Fruit fly (Drosophila melanogaster) whole organism, prepupa: ENCODE results near the gene Rap1.

Experiments used
- CG10631 ChIP-seq: fragments of 200-800 bp; sonication (Bioruptor generic); optimal IDR thresholded peaks from 2 replicates; lab custom pipeline; 2016; ENCODE audit warnings: missing biosample characterization, missing genetic modification characterization
- CG11762 ChIP-seq: fragments of 200-800 bp; sonication (Bioruptor generic); optimal IDR thresholded peaks from 3 replicates; lab custom pipeline; 2016; ENCODE audit warnings: missing biosample characterization, missing genetic modification characterization; ENCODE audit not compliant: insufficient read depth
- CG11902 ChIP-seq: fragments of 200-800 bp; sonication (Bioruptor generic); optimal IDR thresholded peaks from 3 replicates; lab custom pipeline; 2016; ENCODE audit warnings: missing biosample characterization, missing genetic modification characterization
- CG15336 ChIP-seq: fragments of 200-800 bp; sonication (Bioruptor generic); IDR thresholded peaks from 2 replicates; pipeline ENCODE4 v1.3.6; 2022; ENCODE audit warnings: missing biosample characterization, missing genetic modification characterization
- CG1621 ChIP-seq: fragments of 200-800 bp; sonication (Bioruptor generic); optimal IDR thresholded peaks from 3 replicates; lab custom pipeline; 2018; ENCODE audit warnings: missing biosample characterization, mild to moderate bottlenecking, missing genetic modification characterization
- CG16779 ChIP-seq: fragments of 200-800 bp; sonication (Bioruptor generic); optimal IDR thresholded peaks from 3 replicates; lab custom pipeline; 2017; ENCODE audit warnings: missing biosample characterization, mild to moderate bottlenecking, missing genetic modification characterization
- CG3032 ChIP-seq: fragments of 200-800 bp; optimal IDR thresholded peaks from 2 replicates; lab custom pipeline; 2019; ENCODE audit warnings: missing biosample characterization, mild to moderate bottlenecking, missing genetic modification characterization, moderate library complexity
- CG32006 ChIP-seq: fragments of 200-800 bp; sonication (Bioruptor generic); optimal IDR thresholded peaks from 3 replicates; lab custom pipeline; 2017; ENCODE audit warnings: missing biosample characterization, mild to moderate bottlenecking, missing genetic modification characterization
- CG3919 ChIP-seq: fragments of 200-800 bp; sonication (Bioruptor generic); optimal IDR thresholded peaks from 3 replicates; lab custom pipeline; 2016; ENCODE audit warnings: missing biosample characterization, missing genetic modification characterization
- CG6276 ChIP-seq: fragments of 200-800 bp; sonication (Bioruptor generic); optimal IDR thresholded peaks from 2 replicates; lab custom pipeline; 2017; ENCODE audit warnings: missing biosample characterization, mild to moderate bottlenecking, missing genetic modification characterization
- CG6792 ChIP-seq: fragments of 200-800 bp; sonication (Bioruptor generic); optimal IDR thresholded peaks from 3 replicates; lab custom pipeline; 2016; ENCODE audit warnings: missing biosample characterization, missing genetic modification characterization
- CG6808 ChIP-seq: fragments of 200-800 bp; sonication (Bioruptor generic); optimal IDR thresholded peaks from 3 replicates; lab custom pipeline; 2017; ENCODE audit warnings: missing biosample characterization, missing genetic modification characterization, mild to moderate bottlenecking, moderate library complexity, missing genetic modification reagents
- CG6854 ChIP-seq: fragments of 200-800 bp; sonication (Bioruptor generic); optimal IDR thresholded peaks from 2 replicates; lab custom pipeline; 2017; ENCODE audit warnings: missing biosample characterization, mild to moderate bottlenecking, missing genetic modification characterization
- CG8119 ChIP-seq: fragments of 200-800 bp; sonication (Bioruptor generic); IDR thresholded peaks from 3 replicates; pipeline ENCODE4 v1.3.6; 2022; ENCODE audit warnings: missing biosample characterization, missing genetic modification characterization
- CG8319 ChIP-seq: fragments of 200-800 bp; sonication (Bioruptor generic); optimal IDR thresholded peaks from 3 replicates; lab custom pipeline; 2016; ENCODE audit warnings: missing biosample characterization, missing genetic modification characterization
- CG8632 ChIP-seq: fragments of 200-800 bp; sonication (Bioruptor generic); optimal IDR thresholded peaks from 3 replicates; lab custom pipeline; 2016; ENCODE audit warnings: missing biosample characterization, missing genetic modification characterization
- CG9139 ChIP-seq: fragments of 200-800 bp; sonication (Bioruptor generic); optimal IDR thresholded peaks from 3 replicates; lab custom pipeline; 2017; ENCODE audit warnings: missing biosample characterization, mild to moderate bottlenecking, missing genetic modification characterization
- Eip75B ChIP-seq: fragments of 200-800 bp; sonication (Bioruptor generic); optimal IDR thresholded peaks from 3 replicates; lab custom pipeline; 2016; ENCODE audit warnings: missing biosample characterization, missing genetic modification characterization
- Eip78C ChIP-seq: fragments of 200-800 bp; sonication (Bioruptor generic); peaks from one replicate; lab custom pipeline; 2016; ENCODE audit warnings: missing biosample characterization, missing genetic modification characterization
- Eip93F ChIP-seq: fragments of 200-800 bp; sonication (Bioruptor generic); optimal IDR thresholded peaks from 2 replicates; lab custom pipeline; 2016; ENCODE audit warnings: missing biosample characterization, mild to moderate bottlenecking, missing genetic modification characterization
- Gug ChIP-seq: fragments of 200-800 bp; sonication (Bioruptor generic); IDR thresholded peaks from 2 replicates; pipeline ENCODE4 v1.3.6; 2022; ENCODE audit warnings: missing biosample characterization, missing genetic modification characterization
- Hr38 ChIP-seq: sonication (Bioruptor generic); optimal IDR thresholded peaks from 2 replicates; lab custom pipeline; 2016; ENCODE audit warnings: missing biosample characterization, missing genetic modification characterization
- Hr39 ChIP-seq: fragments of 200-800 bp; sonication (Bioruptor generic); optimal IDR thresholded peaks from 2 replicates; lab custom pipeline; 2016; ENCODE audit warnings: missing biosample characterization, missing genetic modification characterization
- Hr4 ChIP-seq: fragments of 200-800 bp; sonication (Bioruptor generic); optimal IDR thresholded peaks from 3 replicates; lab custom pipeline; 2016; ENCODE audit warnings: missing biosample characterization, missing genetic modification characterization
- Lpt ChIP-seq: fragments of 200-800 bp; sonication (Bioruptor generic); optimal IDR thresholded peaks from 3 replicates; lab custom pipeline; 2016; ENCODE audit warnings: missing biosample characterization, missing genetic modification characterization
- Met ChIP-seq: fragments of 200-800 bp; sonication (Bioruptor generic); optimal IDR thresholded peaks from 3 replicates; lab custom pipeline; 2016; ENCODE audit warnings: missing biosample characterization, missing genetic modification characterization
- OdsH ChIP-seq: fragments of 200-800 bp; sonication (Bioruptor generic); optimal IDR thresholded peaks from 3 replicates; lab custom pipeline; 2016; ENCODE audit warnings: missing biosample characterization, missing genetic modification characterization
- Smox ChIP-seq: fragments of 200-800 bp; sonication (Bioruptor generic); optimal IDR thresholded peaks from 3 replicates; lab custom pipeline; 2016; ENCODE audit warnings: missing biosample characterization, missing genetic modification characterization
- Sox102F ChIP-seq: fragments of 200-800 bp; sonication (Bioruptor generic); optimal IDR thresholded peaks from 2 replicates; lab custom pipeline; 2016; ENCODE audit warnings: missing biosample characterization, mild to moderate bottlenecking, missing genetic modification characterization
- Sox14 ChIP-seq: fragments of 200-800 bp; sonication (Bioruptor generic); optimal IDR thresholded peaks from 3 replicates; lab custom pipeline; 2016; ENCODE audit warnings: missing biosample characterization, missing genetic modification characterization
- Sox15 ChIP-seq: fragments of 200-800 bp; sonication (Bioruptor generic); optimal IDR thresholded peaks from 3 replicates; lab custom pipeline; 2016; ENCODE audit warnings: missing biosample characterization, missing genetic modification characterization
- acj6 ChIP-seq: fragments of 200-800 bp; sonication (Bioruptor generic); optimal IDR thresholded peaks from 3 replicates; lab custom pipeline; 2016; ENCODE audit warnings: missing biosample characterization, missing genetic modification characterization
- esn ChIP-seq: fragments of 200-800 bp; sonication (Bioruptor generic); optimal IDR thresholded peaks from 2 replicates; lab custom pipeline; 2016; ENCODE audit warnings: missing biosample characterization, mild to moderate bottlenecking, missing genetic modification characterization, moderate library complexity
- fd85E ChIP-seq: fragments of 200-800 bp; sonication (Bioruptor generic); optimal IDR thresholded peaks from 3 replicates; lab custom pipeline; 2016; ENCODE audit warnings: missing biosample characterization, missing genetic modification characterization
- lz ChIP-seq: fragments of 200-800 bp; sonication (Bioruptor generic); optimal IDR thresholded peaks from 3 replicates; lab custom pipeline; 2016; ENCODE audit warnings: missing biosample characterization, missing genetic modification characterization
- net ChIP-seq: fragments of 200-800 bp; sonication (Bioruptor generic); optimal IDR thresholded peaks from 3 replicates; lab custom pipeline; 2016; ENCODE audit warnings: missing biosample characterization, missing genetic modification characterization
- pdm3 ChIP-seq: fragments of 200-800 bp; sonication (Bioruptor generic); optimal IDR thresholded peaks from 3 replicates; lab custom pipeline; 2016; ENCODE audit warnings: missing biosample characterization, missing genetic modification characterization
- spab ChIP-seq: fragments of 200-800 bp; sonication (Bioruptor generic); optimal IDR thresholded peaks from 2 replicates; lab custom pipeline; 2017; ENCODE audit warnings: missing biosample characterization, mild to moderate bottlenecking, missing genetic modification characterization, missing genetic modification reagents
- ss ChIP-seq, 2 experiments: fragments of 200-800 bp; sonication (Bioruptor generic); optimal IDR thresholded peaks; 2 replicates in 1 of 2; 3 replicates in 1 of 2; lab custom pipeline; 2017 to 2018; ENCODE audit warnings: mild to moderate bottlenecking in 2 of 2, missing biosample characterization in 2 of 2, missing genetic modification characterization in 2 of 2, moderate library complexity in 1 of 2
- svp ChIP-seq: fragments of 200-800 bp; sonication (Bioruptor generic); peaks from one replicate; lab custom pipeline; 2016; ENCODE audit warnings: missing biosample characterization, missing genetic modification characterization
- topi ChIP-seq: fragments of 200-800 bp; sonication (Bioruptor generic); optimal IDR thresholded peaks from 3 replicates; lab custom pipeline; 2016; ENCODE audit warnings: missing biosample characterization, missing genetic modification characterization
- vri ChIP-seq: fragments of 200-800 bp; sonication (Bioruptor generic); optimal IDR thresholded peaks from 3 replicates; lab custom pipeline; 2016; ENCODE audit warnings: missing biosample characterization, mild to moderate bottlenecking, missing genetic modification characterization

Rap1 gene

dm6 chr3L:1856467-1857350 lies 5.3 kb downstream of the Rap1 start, which contains the start of gene CG12024 (continued):
- TF ChIP-seq CG1621 (tag; lab: Kevin White, UChicago) (no peak), CG3032 (tag; lab: Kevin White, UChicago) (peak; percentile 66), CG10631 (GFP tag; lab: Kevin White, UChicago) (peak; percentile 69), CG11762 (GFP tag; lab: Kevin White, UChicago) (peak; percentile 9), OdsH (GFP tag; lab: Kevin White, UChicago) (peak; percentile 73), Hr38 (GFP tag; lab: Kevin White, UChicago) (no peak), Lpt (GFP tag; lab: Kevin White, UChicago) (peak; percentile 17), acj6 (GFP tag; lab: Kevin White, UChicago) (peak; percentile 60), vri (GFP tag; lab: Kevin White, UChicago) (peak; percentile 15), CG6854 (GFP tag; lab: Kevin White, UChicago) (no peak), Sox14 (peak; percentile 83), topi (GFP tag; lab: Kevin White, UChicago) (peak; percentile 61), CG11902 (GFP tag; lab: Kevin White, UChicago) (peak; percentile 56)
- TF ChIP-seq, all 60 proteins: peak for 42

dm6 chr3L:1855491-1855890 lies 6.5 kb downstream of the Rap1 start, which contains the start of gene CNMa:
TSS of gene CNMa (minus strand) at chr3L:1855591.
- TF ChIP-seq Eip93F (no peak), Met (no peak), svp (GFP tag; lab: Kevin White, UChicago) (peak; percentile 36)

- TF ChIP-seq svp (GFP tag; lab: Kevin White, UChicago) (peak; percentile 96), Sox14 (no peak)
- TF ChIP-seq, all 60 proteins: peak for 1
Measured at dm6 chr3L:1853277-1853676, 8.8 kb downstream of the Rap1 start.

- no peak for TF ChIP-seq Hr39 (GFP tag; lab: Kevin White, UChicago)
- TF ChIP-seq lz (GFP tag; lab: Kevin White, UChicago) = no peak
- TF ChIP-seq esn (GFP tag; lab: Kevin White, UChicago) = no peak
- no peak for TF ChIP-seq CG8119 (GFP tag; lab: Robert Waterston, UW)
- no peak for TF ChIP-seq Eip93F
Measured at dm6 chr3L:1850498-1850897, 11.5 kb downstream of the Rap1 start.

- no peak for TF ChIP-seq CG8632 (GFP tag; lab: Kevin White, UChicago)
- peak; percentile 69 for TF ChIP-seq Gug (GFP tag; lab: Robert Waterston, UW)
- no peak for TF ChIP-seq spab
- no peak for TF ChIP-seq lz (GFP tag; lab: Kevin White, UChicago)
- peak; percentile 72 for TF ChIP-seq Hr4 (GFP tag; lab: Kevin White, UChicago)
- no peak for TF ChIP-seq fd85E (GFP tag; lab: Kevin White, UChicago)
- no peak for TF ChIP-seq CG10631 (GFP tag; lab: Kevin White, UChicago)
- no peak for TF ChIP-seq CG6792
- TF ChIP-seq CG8319 (GFP tag; lab: Kevin White, UChicago) = no peak
- peak; percentile 72 for TF ChIP-seq CG32006 (GFP tag; lab: Kevin White, UChicago)
- no peak for TF ChIP-seq acj6 (GFP tag; lab: Kevin White, UChicago)
- peak; percentile 76 for TF ChIP-seq CG15336 (GFP tag; lab: Robert Waterston, UW)
- no peak for TF ChIP-seq Sox102F (GFP tag; lab: Kevin White, UChicago)
- TF ChIP-seq CG3032 (tag; lab: Kevin White, UChicago) = no peak
- no peak for TF ChIP-seq Met
- peak; percentile 37 for TF ChIP-seq pdm3 (GFP tag; lab: Kevin White, UChicago)
- no peak for TF ChIP-seq Eip75B (GFP tag; lab: Kevin White, UChicago)
- TF ChIP-seq CG1621 (tag; lab: Kevin White, UChicago) = no peak
- no peak for TF ChIP-seq Sox15
- TF ChIP-seq ss (GFP tag; optimal IDR thresholded peaks at IDR 0.05; lab: Kevin White, UChicago) = no peak
- peak; percentile 66 for TF ChIP-seq CG6276 (GFP tag; lab: Kevin White, UChicago)
- TF ChIP-seq CG9139 (GFP tag; lab: Kevin White, UChicago) = no peak
- TF ChIP-seq Smox (GFP tag; lab: Kevin White, UChicago) = no peak
- no peak for TF ChIP-seq Eip78C (GFP tag; lab: Kevin White, UChicago)
- TF ChIP-seq CG3919 (GFP tag; lab: Kevin White, UChicago) = no peak
- no peak for TF ChIP-seq CG16779
- TF ChIP-seq OdsH (GFP tag; lab: Kevin White, UChicago) = peak; percentile 21
- TF ChIP-seq CG6808 (GFP tag; lab: Kevin White, UChicago) = no peak
- no peak for TF ChIP-seq Eip93F
- TF ChIP-seq net = no peak
Measured at dm6 chr3L:1844600-1844999, 17.4 kb downstream of the Rap1 start.
